Worm (Caenorhabditis elegans): ENCODE results near the gene T13H5.8.

DNA sequence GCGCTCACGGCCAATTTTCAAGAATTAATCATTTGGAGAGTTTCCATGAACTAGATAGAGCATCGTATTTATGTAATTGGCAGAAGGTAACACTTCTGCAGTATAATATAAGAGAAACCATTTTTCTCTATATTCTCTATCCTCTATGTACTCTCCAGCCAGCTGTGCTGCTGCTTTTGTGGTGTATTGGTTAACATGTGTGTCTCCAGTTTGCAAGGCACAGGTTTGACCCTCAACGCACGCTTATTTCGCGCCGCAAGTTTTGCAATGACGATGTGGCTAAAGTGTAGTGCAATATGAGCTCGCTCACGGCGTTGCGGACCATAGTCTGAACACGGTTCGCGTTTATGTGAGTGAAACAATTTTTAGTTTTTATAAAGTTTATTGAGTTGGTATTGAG is 28.7 kb downstream of the T13H5.8 start:
- TF ChIP-seq med-1 (GFP tag; optimal IDR thresholded peaks at IDR 0.05; ENCODE audit: insufficient read depth) (peak; percentile 40), tab-1 (GFP tag; IDR thresholded peaks at IDR 0.05) (peak; percentile 91)
